Worm (Caenorhabditis elegans) whole organism, young adult: Measurements from ENCODE around the gene ugt-9.

Experiments used
- F57C9.4 ChIP-seq: sonication (generic microtip); optimal IDR thresholded peaks from 2 replicates; lab custom pipeline; 2017; ENCODE audit warnings: mild to moderate bottlenecking, missing genetic modification characterization, missing compliant biosample characterization
- dpff-1 ChIP-seq: sonication (generic microtip); optimal IDR thresholded peaks from 2 replicates; lab custom pipeline; 2017; ENCODE audit warnings: mild to moderate bottlenecking, missing genetic modification characterization, missing compliant biosample characterization
- dpl-1 ChIP-seq: fragments of 150-350 bp; optimal IDR thresholded peaks from 2 replicates; lab custom pipeline; 2014; ENCODE audit warnings: missing biosample characterization, missing genetic modification reagents, missing genetic modification characterization
- efl-1 ChIP-seq: fragments of 150-350 bp; optimal IDR thresholded peaks from 2 replicates; lab custom pipeline; 2014; ENCODE audit warnings: missing biosample characterization, missing genetic modification reagents, missing genetic modification characterization
- fkh-3 ChIP-seq: sonication (generic microtip); optimal IDR thresholded peaks from 2 replicates; lab custom pipeline; 2016; ENCODE audit warnings: mild to moderate bottlenecking, missing genetic modification characterization, missing compliant biosample characterization
- lin-40 ChIP-seq: sonication (generic microtip); optimal IDR thresholded peaks from 2 replicates; lab custom pipeline; 2016; ENCODE audit warnings: missing genetic modification characterization, mild to moderate bottlenecking, missing compliant biosample characterization, missing genotype, missing genetic modification reagents
- rec-8 ChIP-seq, 2 experiments: sonication (generic microtip); optimal IDR thresholded peaks; 2 replicates each; lab custom pipeline; 2016; ENCODE audit warnings: mild to moderate bottlenecking in 2 of 2, missing genetic modification characterization in 2 of 2, missing genetic modification reagents in 2 of 2, missing genotype in 2 of 2, missing biosample characterization in 1 of 2, missing compliant biosample characterization in 1 of 2, moderate library complexity in 1 of 2
- snpc-4 ChIP-seq, 5 experiments: fragments of 150-350 bp in 1 of 5; sonication (generic microtip) in 4 of 5; optimal IDR thresholded peaks; 2 replicates each; lab custom pipeline; 2014 to 2018; ENCODE audit warnings: missing genetic modification characterization in 5 of 5, missing biosample characterization in 3 of 5, antibody characterized with exemption in 2 of 5, mild to moderate bottlenecking in 2 of 5, missing compliant biosample characterization in 2 of 5, missing genotype in 2 of 5, moderate library complexity in 2 of 5, missing genetic modification reagents in 1 of 5
- sptf-2 ChIP-seq: fragments of 200-800 bp; sonication (Bioruptor generic); optimal IDR thresholded peaks from 2 replicates; lab custom pipeline; 2018; ENCODE audit warnings: mild to moderate bottlenecking, missing genetic modification characterization, missing compliant biosample characterization
- unc-130 ChIP-seq: sonication (generic microtip); optimal IDR thresholded peaks from 2 replicates; lab custom pipeline; 2016; ENCODE audit warnings: missing genetic modification reagents, missing genetic modification characterization, missing compliant biosample characterization
- unc-62 ChIP-seq: fragments of 150-350 bp; optimal IDR thresholded peaks from 2 replicates; lab custom pipeline; 2014; ENCODE audit warnings: missing biosample characterization, missing genetic modification reagents, missing genetic modification characterization
- ztf-22 ChIP-seq: fragments of 200-800 bp; sonication (Bioruptor generic); optimal IDR thresholded peaks from 2 replicates; lab custom pipeline; 2018; ENCODE audit warnings: mild to moderate bottlenecking, missing genetic modification characterization, moderate library complexity, missing compliant biosample characterization

- TF ChIP-seq rec-8 (tag; optimal IDR thresholded peaks at IDR 0.05; lab: Kevin White, UChicago) (no peak), unc-62 (GFP tag; lab: Kevin White, UChicago) (no peak), ztf-22 (no peak), F57C9.4 (tag; lab: Kevin White, UChicago) (no peak), sptf-2 (GFP tag; lab: Kevin White, UChicago) (no peak), dpff-1 (tag; lab: Kevin White, UChicago) (no peak), lin-40 (tag; lab: Kevin White, UChicago) (no peak), unc-130 (GFP tag; lab: Kevin White, UChicago) (no peak), dpl-1 (GFP tag; lab: Kevin White, UChicago) (no peak), snpc-4 (GFP tag; optimal IDR thresholded peaks at IDR 0.05; lab: Kevin White, UChicago) (no peak), snpc-4 (tag; optimal IDR thresholded peaks at IDR 0.05; lab: Kevin White, UChicago) (no peak), fkh-3 (no peak), efl-1 (GFP tag; lab: Kevin White, UChicago) (no peak)
Observed at ce11 chrV:4868698-4869097, 27.1 kb upstream of the ugt-9 start.
